Fruit fly (Drosophila melanogaster) whole organism, adult: ENCODE results near the gene CG32249.

ENCODE experiments used
- CG14711 ChIP-seq: fragments of 200-800 bp; sonication (Bioruptor generic); optimal IDR thresholded peaks from 2 replicates; lab custom pipeline; 2018; ENCODE audit warnings: missing biosample characterization, mild to moderate bottlenecking, missing genetic modification characterization, moderate library complexity
- Mnt ChIP-seq: fragments of 200-800 bp; sonication (Bioruptor generic); optimal IDR thresholded peaks from 2 replicates; lab custom pipeline; 2016; ENCODE audit warnings: missing biosample characterization, mild to moderate bottlenecking, missing genetic modification characterization
- cic ChIP-seq: fragments of 200-800 bp; sonication (Bioruptor generic); optimal IDR thresholded peaks from 2 replicates; lab custom pipeline; 2017; ENCODE audit warnings: missing biosample characterization, mild to moderate bottlenecking, missing genetic modification characterization, moderate library complexity
- cnc ChIP-seq, 2 experiments: fragments of >200 bp; optimal IDR thresholded peaks; 2 replicates each; lab custom pipeline; 2017

DNA sequence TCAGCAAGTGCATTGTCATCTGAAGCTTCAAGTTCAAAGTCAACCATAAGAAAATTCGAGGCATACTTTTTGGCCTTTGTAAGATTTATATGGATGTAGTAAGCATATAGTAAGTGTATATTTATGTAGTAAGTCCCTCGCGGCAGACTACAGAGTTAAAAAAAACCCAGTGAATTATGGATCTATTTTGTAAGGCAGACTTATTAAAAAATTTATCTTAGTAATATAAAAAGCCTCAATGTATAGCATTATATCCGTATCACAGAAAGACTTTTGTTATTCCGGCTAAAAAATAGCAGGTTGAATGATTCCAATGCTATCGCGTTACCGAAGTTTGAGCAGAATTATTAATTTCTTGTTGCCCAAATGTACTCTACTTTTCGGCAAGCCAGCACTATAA, 14.8 kb downstream of the CG32249 start:
- TF ChIP-seq Mnt (GFP tag; lab: Kevin White, UChicago) (no peak), CG14711 (tag; lab: Kevin White, UChicago) (no peak), cic (GFP tag; lab: Kevin White, UChicago) (no peak), cnc (optimal IDR thresholded peaks at IDR 0.05; lab: Kevin White, UChicago) (no peak)
